Fruit fly (Drosophila melanogaster) whole organism, embryonic: Measurements from ENCODE around the gene CG16758.

Experiments used
- Atf6 ChIP-seq: fragments of 200-800 bp; sonication (Bioruptor generic); IDR thresholded peaks from 2 replicates; pipeline ENCODE4 v1.3.6; 2022; ENCODE audit warnings: missing biosample characterization, missing genetic modification characterization
- Bgb ChIP-seq: fragments of 200-800 bp; sonication (Bioruptor generic); IDR thresholded peaks from 2 replicates; pipeline ENCODE4 v1.3.6; 2022; ENCODE audit warnings: missing biosample characterization, missing genetic modification characterization; ENCODE audit not compliant: partially characterized antibody
- BtbVII ChIP-seq: fragments of 200-800 bp; sonication (Bioruptor generic); optimal IDR thresholded peaks from 3 replicates; lab custom pipeline; 2017; ENCODE audit warnings: missing biosample characterization, mild to moderate bottlenecking, missing genetic modification characterization
- CG14860 ChIP-seq: fragments of 200-800 bp; sonication (Bioruptor generic); IDR thresholded peaks from 3 replicates; pipeline ENCODE4 v1.3.6; 2022; ENCODE audit warnings: missing biosample characterization, missing genetic modification characterization; ENCODE audit not compliant: partially characterized antibody
- CG17829 ChIP-seq: fragments of 200-800 bp; optimal IDR thresholded peaks from 2 replicates; lab custom pipeline; 2019; ENCODE audit warnings: missing biosample characterization, mild to moderate bottlenecking, missing genetic modification characterization, moderate library complexity
- CG31388 ChIP-seq: fragments of 200-800 bp; sonication (Bioruptor generic); optimal IDR thresholded peaks from 2 replicates; lab custom pipeline; 2016; ENCODE audit warnings: missing biosample characterization, missing genetic modification characterization
- CG8281 ChIP-seq: fragments of 200-800 bp; sonication (Bioruptor generic); optimal IDR thresholded peaks from 2 replicates; lab custom pipeline; 2018; ENCODE audit warnings: missing biosample characterization, mild to moderate bottlenecking, missing genetic modification characterization, moderate library complexity
- Deaf1 ChIP-seq: fragments of 200-800 bp; optimal IDR thresholded peaks from 3 replicates; lab custom pipeline; 2019; ENCODE audit warnings: missing biosample characterization, mild to moderate bottlenecking, missing genetic modification characterization, moderate library complexity
- Scr ChIP-seq: fragments of 200-800 bp; sonication (Bioruptor generic); IDR thresholded peaks from 2 replicates; pipeline ENCODE4 v1.3.6; 2022; ENCODE audit warnings: missing biosample characterization, missing genetic modification characterization; ENCODE audit not compliant: partially characterized antibody
- Ssrp ChIP-seq: fragments of 200-800 bp; sonication (Bioruptor generic); optimal IDR thresholded peaks from 2 replicates; lab custom pipeline; 2018; ENCODE audit warnings: missing biosample characterization, mild to moderate bottlenecking, missing genetic modification characterization, moderate library complexity
- seq ChIP-seq: fragments of 200-800 bp; sonication (Bioruptor generic); IDR thresholded peaks from 2 replicates; pipeline ENCODE4 v1.3.6; 2022; ENCODE audit warnings: missing biosample characterization, missing genetic modification characterization
- sima ChIP-seq: fragments of 200-800 bp; sonication (Bioruptor generic); optimal IDR thresholded peaks from 2 replicates; lab custom pipeline; 2016; ENCODE audit warnings: missing biosample characterization, missing genetic modification characterization
- tna ChIP-seq: fragments of 200-800 bp; sonication (Bioruptor generic); IDR thresholded peaks from 2 replicates; pipeline ENCODE4 v1.3.6; 2022; ENCODE audit warnings: missing biosample characterization, missing genetic modification characterization; ENCODE audit not compliant: partially characterized antibody

dm6 chr3L:2480470-2480869, 22.9 kb downstream of the CG16758 start:
- TF ChIP-seq BtbVII (GFP tag; lab: Kevin White, UChicago) (no peak), Deaf1 (tag; lab: Kevin White, UChicago) (peak; percentile 11), Atf6 (GFP tag; lab: Robert Waterston, UW) (no peak), CG8281 (tag; lab: Kevin White, UChicago) (no peak), CG31388 (GFP tag; lab: Kevin White, UChicago) (no peak), Scr (GFP tag; lab: Robert Waterston, UW) (no peak), CG14860 (GFP tag; lab: Robert Waterston, UW) (no peak), tna (GFP tag; lab: Robert Waterston, UW) (no peak), Ssrp (tag; lab: Kevin White, UChicago) (no peak), Bgb (GFP tag; lab: Robert Waterston, UW) (no peak), CG17829 (no peak), seq (peak; percentile 10; the same call in 1 of the 2 replicates), sima (no peak)
